Fruit fly (Drosophila melanogaster): ENCODE data around the gene NAAT1.

DNA sequence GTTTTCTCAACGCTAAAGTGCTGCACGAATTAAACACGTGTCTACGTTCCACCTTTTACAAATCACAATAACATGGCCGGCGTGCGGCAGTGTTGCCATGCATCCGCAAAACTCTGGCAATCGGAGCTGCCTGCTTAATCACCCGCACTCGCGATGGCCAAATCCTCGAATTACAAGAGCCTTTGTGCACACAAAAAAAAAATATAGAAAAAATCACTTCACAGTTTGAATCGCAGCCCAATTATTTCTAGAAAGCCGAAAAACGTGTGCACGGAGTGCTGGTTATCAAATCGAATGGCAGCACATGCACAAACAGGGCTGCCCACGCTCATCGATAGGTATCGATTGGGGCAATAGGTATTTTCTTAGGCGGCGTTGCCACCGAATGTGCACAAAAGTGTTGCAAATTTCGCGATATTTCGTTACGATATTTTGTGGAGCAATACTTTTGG, 9.9 kb upstream of the NAAT1 start, which contains the start of gene spoon:
- peak; percentile 24 for TF ChIP-seq achi (GFP tag; optimal IDR thresholded peaks at IDR 0.05)
- TF ChIP-seq CG10631 (GFP tag; optimal IDR thresholded peaks at IDR 0.05), result no peak
- no peak for TF ChIP-seq Eip93F (GFP tag; optimal IDR thresholded peaks at IDR 0.05)
- TF ChIP-seq Hr38 (GFP tag; optimal IDR thresholded peaks at IDR 0.05), result no peak
- peak; percentile 43 for TF ChIP-seq CG31627 (GFP tag; optimal IDR thresholded peaks at IDR 0.05)
- no peak for TF ChIP-seq CG10669 (GFP tag; optimal IDR thresholded peaks at IDR 0.05)
- TF ChIP-seq CG11294 (GFP tag; IDR thresholded peaks at IDR 0.05), result no peak
- no peak for TF ChIP-seq CG8119 (GFP tag; IDR thresholded peaks at IDR 0.05)
- no peak for TF ChIP-seq eg (GFP tag; IDR thresholded peaks at IDR 0.05)
- TF ChIP-seq CG11902 (GFP tag; optimal IDR thresholded peaks at IDR 0.05), result no peak
- no peak for TF ChIP-seq CG16779 (tag; optimal IDR thresholded peaks at IDR 0.05)
- no peak for TF ChIP-seq Ets21C (GFP tag; optimal IDR thresholded peaks at IDR 0.05)
- TF ChIP-seq Gug (GFP tag; IDR thresholded peaks at IDR 0.05), result no peak
- TF ChIP-seq lz (GFP tag; optimal IDR thresholded peaks at IDR 0.05), result peak; percentile 1

Measured in whole organism, prepupa.